Worm (Caenorhabditis elegans): ENCODE results near the gene C01C4.3.

The C01C4.3 gene

DNA sequence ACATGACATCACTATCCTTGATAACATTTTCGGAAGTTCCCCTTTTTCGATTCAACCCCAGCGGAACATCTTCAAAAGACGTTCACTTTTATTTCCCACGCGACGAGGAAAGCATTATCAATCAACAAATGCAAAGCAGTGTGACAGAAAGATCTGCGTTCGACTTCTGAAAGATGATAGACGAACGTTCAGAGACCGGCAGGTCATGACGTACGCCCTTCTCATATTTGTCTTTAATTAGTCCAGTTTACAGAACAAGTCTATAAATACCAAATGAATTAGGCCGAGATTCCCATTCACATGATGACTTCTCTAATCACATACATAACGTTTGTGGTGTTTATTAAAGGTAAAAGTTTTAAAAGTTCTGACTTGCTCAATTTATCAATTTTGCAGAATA is 42.1 kb upstream of the C01C4.3 start, which contains the start of gene R11G1.11:
R11G1.11 (plus strand) TSS at position 301 of the 400 bp plus-strand sequence.
- TF ChIP-seq tra-1 (GFP tag; IDR thresholded peaks at IDR 0.05) (no peak), hlh-11 (tag; optimal IDR thresholded peaks at IDR 0.05) (no peak), sdz-12 (GFP tag; optimal IDR thresholded peaks at IDR 0.05) (no peak), jun-1 (tag; optimal IDR thresholded peaks at IDR 0.05) (no peak), set-16 (GFP tag; IDR thresholded peaks at IDR 0.05) (no peak), lin-15B (tag; optimal IDR thresholded peaks at IDR 0.05) (no peak), gei-8 (GFP tag; optimal IDR thresholded peaks at IDR 0.05) (no peak), egl-27 (tag; optimal IDR thresholded peaks at IDR 0.05) (no peak), aly-2 (tag; optimal IDR thresholded peaks at IDR 0.05) (no peak), lin-13 (GFP tag; optimal IDR thresholded peaks at IDR 0.05) (no peak), Y105C5A.15 (GFP tag; IDR thresholded peaks at IDR 0.05) (no peak), ceh-82 (tag; optimal IDR thresholded peaks at IDR 0.05) (no peak), saeg-2 (GFP tag; IDR thresholded peaks at IDR 0.05) (no peak), daf-16 (GFP tag; optimal IDR thresholded peaks at IDR 0.05) (no peak), daf-16 (tag; optimal IDR thresholded peaks at IDR 0.05) (no peak), vab-7 (GFP tag; IDR thresholded peaks at IDR 0.05) (no peak), fos-1 (tag; optimal IDR thresholded peaks at IDR 0.05) (no peak)

ce11 chrX:3655972-3656371 is 40.7 kb upstream of the C01C4.3 start, which contains the start of gene R11G1.7:
Gene R11G1.7, plus strand, starts transcription at chrX:3656272.
- no peak for TF ChIP-seq unc-39 (tag; optimal IDR thresholded peaks at IDR 0.05)
- no peak for TF ChIP-seq ceh-44 (GFP tag; IDR thresholded peaks at IDR 0.05)
- TF ChIP-seq sdz-12 (GFP tag; optimal IDR thresholded peaks at IDR 0.05): no peak

ce11 chrX:3659192-3659591 is 37.5 kb upstream of the C01C4.3 start, which contains the start of gene R11G1.1:
Gene R11G1.1, plus strand, starts transcription at chrX:3659492.
- TF ChIP-seq madf-9 (GFP tag; conservative IDR thresholded peaks at IDR 0.05) (no peak), dpl-1 (GFP tag; optimal IDR thresholded peaks at IDR 0.05) (no peak), attf-4 (tag; optimal IDR thresholded peaks at IDR 0.05) (no peak), lin-15B (tag; optimal IDR thresholded peaks at IDR 0.05) (no peak), dmd-9 (GFP tag; IDR thresholded peaks at IDR 0.05) (no peak), ceh-28 (tag; optimal IDR thresholded peaks at IDR 0.05) (no peak), zfp-2 (tag; optimal IDR thresholded peaks at IDR 0.05) (no peak), Y5F2A.4 (GFP tag; optimal IDR thresholded peaks at IDR 0.05) (no peak), sdz-12 (GFP tag; optimal IDR thresholded peaks at IDR 0.05) (no peak), F49E8.2 (tag; optimal IDR thresholded peaks at IDR 0.05; ENCODE audit: borderline replicate concordance) (no peak), nhr-77 (tag; optimal IDR thresholded peaks at IDR 0.05) (no peak), lir-3 (tag; optimal IDR thresholded peaks at IDR 0.05) (no peak), dve-1 (tag; optimal IDR thresholded peaks at IDR 0.05; ENCODE audit: insufficient read depth) (no peak), ceh-44 (GFP tag; IDR thresholded peaks at IDR 0.05) (no peak), nhr-48 (tag; optimal IDR thresholded peaks at IDR 0.05) (no peak)

ce11 chrX:3668842-3669241 is 27.9 kb upstream of the C01C4.3 start, which contains the start of gene snet-1:
Gene snet-1, minus strand, starts transcription at chrX:3668942.
- no peak for TF ChIP-seq nhr-77 (tag; optimal IDR thresholded peaks at IDR 0.05)
- TF ChIP-seq F44E2.7 (GFP tag; IDR thresholded peaks at IDR 0.05): no peak
- TF ChIP-seq nhr-10 (tag; optimal IDR thresholded peaks at IDR 0.05): no peak
- no peak for TF ChIP-seq zip-11 (GFP tag; IDR thresholded peaks at IDR 0.05)
- no peak for TF ChIP-seq nhr-6 (tag; optimal IDR thresholded peaks at IDR 0.05)
- TF ChIP-seq php-3 (GFP tag; IDR thresholded peaks at IDR 0.05): no peak
- TF ChIP-seq unc-62 (GFP tag; optimal IDR thresholded peaks at IDR 0.05 in 1 of 2): no peak
- no peak for TF ChIP-seq unc-62 (tag; optimal IDR thresholded peaks at IDR 0.05)
